Fruit fly (Drosophila melanogaster) whole organism, embryonic: ENCODE measurements around the gene TwdlE.

Source experiments
- BEAF-32 ChIP-seq: fragments of 200-800 bp; sonication (Bioruptor generic); optimal IDR thresholded peaks from 3 replicates; lab custom pipeline; 2017; ENCODE audit warnings: missing biosample characterization, missing genetic modification characterization, mild to moderate bottlenecking, moderate library complexity, missing genetic modification reagents
- CG10147 ChIP-seq: fragments of 200-800 bp; sonication (Bioruptor generic); optimal IDR thresholded peaks from 2 replicates; lab custom pipeline; 2019; ENCODE audit warnings: missing biosample characterization, mild to moderate bottlenecking, missing genetic modification characterization, moderate library complexity
- CG12299 ChIP-seq: fragments of 200-800 bp; sonication (Bioruptor generic); optimal IDR thresholded peaks from 2 replicates; lab custom pipeline; 2018; ENCODE audit warnings: missing biosample characterization, mild to moderate bottlenecking, missing genetic modification characterization
- CG13296 ChIP-seq: fragments of 200-800 bp; sonication (Bioruptor generic); optimal IDR thresholded peaks from 3 replicates; lab custom pipeline; 2018; ENCODE audit warnings: missing biosample characterization, mild to moderate bottlenecking, missing genetic modification characterization
- CG14710 ChIP-seq: fragments of 200-800 bp; sonication (Bioruptor generic); optimal IDR thresholded peaks from 3 replicates; lab custom pipeline; 2019; ENCODE audit warnings: missing biosample characterization, mild to moderate bottlenecking, missing genetic modification characterization, moderate library complexity
- CG1647 ChIP-seq: fragments of 200-800 bp; sonication (Bioruptor generic); optimal IDR thresholded peaks from 3 replicates; lab custom pipeline; 2016; ENCODE audit warnings: missing biosample characterization, missing genetic modification characterization
- CG16779 ChIP-seq: fragments of 200-800 bp; sonication (Bioruptor generic); IDR thresholded peaks from 2 replicates; pipeline ENCODE4 v1.3.6; 2022; ENCODE audit warnings: missing biosample characterization, missing genetic modification characterization
- CG18262 ChIP-seq: fragments of 200-800 bp; optimal IDR thresholded peaks from 3 replicates; lab custom pipeline; 2019; ENCODE audit warnings: missing biosample characterization, mild to moderate bottlenecking, missing genetic modification characterization, moderate library complexity
- CG2199 ChIP-seq: fragments of 200-800 bp; sonication (Bioruptor generic); IDR thresholded peaks from 3 replicates; pipeline ENCODE4 v1.3.6; 2022; ENCODE audit warnings: missing biosample characterization, missing genetic modification characterization
- CG2875 ChIP-seq: fragments of 200-800 bp; sonication (Bioruptor generic); optimal IDR thresholded peaks from 2 replicates; lab custom pipeline; 2017; ENCODE audit warnings: missing biosample characterization, mild to moderate bottlenecking, missing genetic modification characterization, missing genetic modification reagents
- CG31388 ChIP-seq: fragments of 200-800 bp; sonication (Bioruptor generic); optimal IDR thresholded peaks from 2 replicates; lab custom pipeline; 2016; ENCODE audit warnings: missing biosample characterization, missing genetic modification characterization
- CG31441 ChIP-seq: fragments of 200-800 bp; sonication (Bioruptor generic); IDR thresholded peaks from 2 replicates; pipeline ENCODE4 v1.3.6; 2022; ENCODE audit warnings: missing biosample characterization, missing genetic modification characterization
- CG4404 ChIP-seq: fragments of 200-800 bp; sonication (Bioruptor generic); IDR thresholded peaks from 2 replicates; pipeline ENCODE4 v1.3.6; 2022; ENCODE audit warnings: missing biosample characterization, missing genetic modification characterization
- CG6689 ChIP-seq: fragments of 200-800 bp; sonication (Bioruptor generic); IDR thresholded peaks from 2 replicates; pipeline ENCODE4 v1.3.6; 2022; ENCODE audit warnings: missing biosample characterization, missing genetic modification characterization
- CG6813 ChIP-seq: fragments of 200-800 bp; sonication (Bioruptor generic); optimal IDR thresholded peaks from 2 replicates; lab custom pipeline; 2017; ENCODE audit warnings: missing biosample characterization, missing genetic modification characterization, mild to moderate bottlenecking, moderate library complexity, missing genetic modification reagents
- CG7556 ChIP-seq: fragments of 200-800 bp; sonication (Bioruptor generic); optimal IDR thresholded peaks from 2 replicates; lab custom pipeline; 2017; ENCODE audit warnings: missing biosample characterization, mild to moderate bottlenecking, missing genetic modification characterization
- CG7839 ChIP-seq: fragments of 200-800 bp; sonication (Bioruptor generic); optimal IDR thresholded peaks from 3 replicates; lab custom pipeline; 2018; ENCODE audit warnings: missing biosample characterization, mild to moderate bottlenecking, missing genetic modification characterization, moderate library complexity
- CG7987 ChIP-seq: fragments of 200-800 bp; sonication (Bioruptor generic); optimal IDR thresholded peaks from 2 replicates; lab custom pipeline; 2018; ENCODE audit warnings: missing biosample characterization, mild to moderate bottlenecking, missing genetic modification characterization, moderate library complexity
- CG8089 ChIP-seq: fragments of 200-800 bp; sonication (Bioruptor generic); optimal IDR thresholded peaks from 3 replicates; lab custom pipeline; 2016; ENCODE audit warnings: missing biosample characterization, missing genetic modification characterization
- CG8478 ChIP-seq: fragments of >200 bp; optimal IDR thresholded peaks from 2 replicates; lab custom pipeline; 2018
- CG9437 ChIP-seq: fragments of 200-800 bp; sonication (Bioruptor generic); optimal IDR thresholded peaks from 2 replicates; lab custom pipeline; 2018; ENCODE audit warnings: missing biosample characterization, mild to moderate bottlenecking, missing genetic modification characterization
- CHES-1-like ChIP-seq: fragments of 200-800 bp; sonication (Bioruptor generic); optimal IDR thresholded peaks from 2 replicates; lab custom pipeline; 2016; ENCODE audit warnings: missing biosample characterization, missing genetic modification characterization
- Camta ChIP-seq: fragments of 200-800 bp; sonication (Bioruptor generic); optimal IDR thresholded peaks from 2 replicates; lab custom pipeline; 2016; ENCODE audit warnings: missing biosample characterization, missing genetic modification characterization
- Doc3 ChIP-seq: fragments of 200-800 bp; sonication (Bioruptor generic); IDR thresholded peaks from 3 replicates; pipeline ENCODE4 v1.3.6; 2022; ENCODE audit warnings: missing biosample characterization, missing genetic modification characterization; ENCODE audit not compliant: partially characterized antibody
- Ets65A ChIP-seq: fragments of 200-800 bp; sonication (Bioruptor generic); peaks from one replicate; lab custom pipeline; 2016; ENCODE audit warnings: missing biosample characterization, missing genetic modification characterization
- Gug ChIP-seq: fragments of 200-800 bp; sonication (Bioruptor generic); IDR thresholded peaks from 4 replicates; pipeline ENCODE4 v1.3.6; 2022; ENCODE audit warnings: missing biosample characterization, missing genetic modification characterization
- Lpt ChIP-seq: fragments of >200 bp; optimal IDR thresholded peaks from 2 replicates; lab custom pipeline; 2018; ENCODE audit warnings: missing biosample characterization, missing genetic modification characterization
- MBD-R2 ChIP-seq: fragments of 200-800 bp; sonication (Bioruptor generic); IDR thresholded peaks from 2 replicates; pipeline ENCODE4 v1.3.6; 2022; ENCODE audit warnings: missing biosample characterization, missing genetic modification characterization
- Xbp1 ChIP-seq: fragments of 200-800 bp; sonication (Bioruptor generic); optimal IDR thresholded peaks from 3 replicates; lab custom pipeline; 2016; ENCODE audit warnings: missing biosample characterization, mild to moderate bottlenecking, missing genetic modification characterization
- ac ChIP-seq: fragments of 200-800 bp; sonication (Bioruptor generic); optimal IDR thresholded peaks from 3 replicates; lab custom pipeline; 2017; ENCODE audit warnings: missing biosample characterization, mild to moderate bottlenecking, missing genetic modification characterization
- ara ChIP-seq: fragments of 200-800 bp; sonication (Bioruptor generic); IDR thresholded peaks from 2 replicates; pipeline ENCODE4 v1.3.6; 2022; ENCODE audit warnings: missing biosample characterization, missing genetic modification characterization
- br ChIP-seq: fragments of >200 bp; optimal IDR thresholded peaks from 2 replicates; lab custom pipeline; 2017
- chm ChIP-seq: fragments of 200-800 bp; sonication (Bioruptor generic); IDR thresholded peaks from 2 replicates; pipeline ENCODE4 v1.3.6; 2022; ENCODE audit warnings: missing biosample characterization, missing genetic modification characterization
- da ChIP-seq: fragments of 200-800 bp; sonication (Bioruptor generic); optimal IDR thresholded peaks from 2 replicates; lab custom pipeline; 2016; ENCODE audit warnings: missing biosample characterization, missing genetic modification characterization
- en ChIP-seq: fragments of 200-800 bp; sonication (Bioruptor generic); optimal IDR thresholded peaks from 2 replicates; lab custom pipeline; 2016; ENCODE audit warnings: missing biosample characterization, missing genetic modification characterization
- fd102C ChIP-seq: fragments of 200-800 bp; sonication (Bioruptor generic); optimal IDR thresholded peaks from 2 replicates; lab custom pipeline; 2018; ENCODE audit warnings: missing biosample characterization, mild to moderate bottlenecking, missing genetic modification characterization, moderate library complexity
- ken ChIP-seq: fragments of 200-800 bp; sonication (Bioruptor generic); IDR thresholded peaks from 3 replicates; pipeline ENCODE4 v1.3.6; 2022; ENCODE audit warnings: missing biosample characterization, missing genetic modification characterization
- nau ChIP-seq: fragments of 200-800 bp; sonication (Bioruptor generic); optimal IDR thresholded peaks from 3 replicates; lab custom pipeline; 2017; ENCODE audit warnings: missing biosample characterization, mild to moderate bottlenecking, missing genetic modification characterization, missing genetic modification reagents
- odd ChIP-seq: fragments of 200-800 bp; sonication (Bioruptor generic); optimal IDR thresholded peaks from 2 replicates; lab custom pipeline; 2017; ENCODE audit warnings: missing biosample characterization, mild to moderate bottlenecking, missing genetic modification characterization
- org-1 ChIP-seq: fragments of 200-800 bp; sonication (Bioruptor generic); optimal IDR thresholded peaks from 2 replicates; lab custom pipeline; 2017; ENCODE audit warnings: missing biosample characterization, missing genetic modification characterization
- rib ChIP-seq: fragments of 200-800 bp; sonication (Bioruptor generic); IDR thresholded peaks from 2 replicates; pipeline ENCODE4 v1.3.6; 2022; ENCODE audit warnings: missing biosample characterization, missing genetic modification characterization
- sens ChIP-seq: fragments of 200-800 bp; sonication (Bioruptor generic); peaks from one replicate; lab custom pipeline; 2016; ENCODE audit warnings: missing biosample characterization, missing genetic modification characterization
- seq ChIP-seq: fragments of 200-800 bp; sonication (Bioruptor generic); IDR thresholded peaks from 2 replicates; pipeline ENCODE4 v1.3.6; 2022; ENCODE audit warnings: missing biosample characterization, missing genetic modification characterization
- slp2 ChIP-seq: fragments of 200-800 bp; sonication (Bioruptor generic); optimal IDR thresholded peaks from 2 replicates; lab custom pipeline; 2016; ENCODE audit warnings: missing biosample characterization, missing genetic modification characterization
- sna ChIP-seq: fragments of 200-800 bp; sonication (Bioruptor generic); IDR thresholded peaks from 2 replicates; pipeline ENCODE4 v1.3.6; 2022; ENCODE audit warnings: missing biosample characterization, missing genetic modification characterization; ENCODE audit not compliant: partially characterized antibody
- so ChIP-seq: fragments of 200-800 bp; sonication (Bioruptor generic); IDR thresholded peaks from 3 replicates; pipeline ENCODE4 v1.3.6; 2022; ENCODE audit warnings: missing biosample characterization, missing genetic modification characterization
- tna ChIP-seq: fragments of 200-800 bp; sonication (Bioruptor generic); IDR thresholded peaks from 2 replicates; pipeline ENCODE4 v1.3.6; 2022; ENCODE audit warnings: missing biosample characterization, missing genetic modification characterization; ENCODE audit not compliant: partially characterized antibody
- ttk ChIP-seq: fragments of 200-800 bp; sonication (Bioruptor generic); IDR thresholded peaks from 2 replicates; pipeline ENCODE4 v2.1.2; 2022; ENCODE audit warnings: missing biosample characterization, missing genetic modification characterization
- twi ChIP-seq: fragments of 200-800 bp; optimal IDR thresholded peaks from 2 replicates; lab custom pipeline; 2019; ENCODE audit warnings: missing biosample characterization, mild to moderate bottlenecking, missing genetic modification characterization, moderate library complexity
- unc-4 ChIP-seq: fragments of 200-800 bp; sonication (Bioruptor generic); IDR thresholded peaks from 2 replicates; pipeline ENCODE4 v1.3.6; 2022; ENCODE audit warnings: missing biosample characterization, missing genetic modification characterization; ENCODE audit not compliant: partially characterized antibody
- unpg ChIP-seq: fragments of 200-800 bp; sonication (Bioruptor generic); optimal IDR thresholded peaks from 3 replicates; lab custom pipeline; 2018; ENCODE audit warnings: missing biosample characterization, mild to moderate bottlenecking, missing genetic modification characterization, moderate library complexity
- zen ChIP-seq: fragments of 200-800 bp; sonication (Bioruptor generic); optimal IDR thresholded peaks from 3 replicates; lab custom pipeline; 2018; ENCODE audit warnings: missing biosample characterization, mild to moderate bottlenecking, missing genetic modification characterization, moderate library complexity

Gene TwdlE

dm6 chr2L:7828231-7828630 lies 32.4 kb downstream of the TwdlE start (continued):
- TF ChIP-seq CG7839 (tag; lab: Kevin White, UChicago), result no peak
- no peak for TF ChIP-seq so (GFP tag; lab: Robert Waterston, UW)
- TF ChIP-seq org-1 (GFP tag; lab: Kevin White, UChicago), result no peak
- peak; percentile 7 for TF ChIP-seq Camta
- no peak for TF ChIP-seq Ets65A (GFP tag; lab: Kevin White, UChicago)
- no peak for TF ChIP-seq CG16779 (GFP tag; lab: Robert Waterston, UW)
- peak; percentile 99 for TF ChIP-seq CG8478 (lab: Kevin White, UChicago)
- no peak for TF ChIP-seq nau
- TF ChIP-seq CG10147 (GFP tag; lab: Kevin White, UChicago), result no peak
- no peak for TF ChIP-seq unpg
- TF ChIP-seq ara (GFP tag; lab: Robert Waterston, UW), result peak; percentile 61
- no peak for TF ChIP-seq ken
- TF ChIP-seq CG31441 (GFP tag; lab: Robert Waterston, UW), result no peak
- TF ChIP-seq CG9437 (GFP tag; lab: Kevin White, UChicago), result no peak
- no peak for TF ChIP-seq fd102C (GFP tag; lab: Kevin White, UChicago)
- TF ChIP-seq CG31388, result no peak
- no peak for TF ChIP-seq CG12299 (tag; lab: Kevin White, UChicago)
- no peak for TF ChIP-seq CG7987 (GFP tag; lab: Kevin White, UChicago)
- TF ChIP-seq CHES-1-like (GFP tag; lab: Kevin White, UChicago), result no peak
- no peak for TF ChIP-seq CG2875 (GFP tag; lab: Kevin White, UChicago)
- TF ChIP-seq sens (GFP tag; lab: Kevin White, UChicago), result peak; percentile 78
- peak; percentile 55; the same call in 1 of the 2 replicates for TF ChIP-seq tna (GFP tag; lab: Robert Waterston, UW)
- TF ChIP-seq CG1647 (GFP tag; lab: Kevin White, UChicago), result no peak
- no peak for TF ChIP-seq Lpt (GFP tag; lab: Kevin White, UChicago)
- TF ChIP-seq sna (GFP tag; lab: Robert Waterston, UW), result no peak
- no peak for TF ChIP-seq en (GFP tag; lab: Kevin White, UChicago)
- TF ChIP-seq chm (GFP tag; lab: Robert Waterston, UW), result peak; percentile 59; the same call in 1 of the 2 replicates
- peak; percentile 19 for TF ChIP-seq CG6813
- TF ChIP-seq da (GFP tag; lab: Kevin White, UChicago), result no peak
- no peak for TF ChIP-seq Doc3
- TF ChIP-seq zen (tag; lab: Kevin White, UChicago), result peak; percentile 56
- no peak for TF ChIP-seq CG4404 (GFP tag; lab: Robert Waterston, UW)
- peak; percentile 93 for TF ChIP-seq rib (GFP tag; lab: Robert Waterston, UW)
- peak; percentile 13; the same call in 1 of the 2 replicates for TF ChIP-seq CG6689 (GFP tag; lab: Robert Waterston, UW)
- TF ChIP-seq MBD-R2 (GFP tag; lab: Robert Waterston, UW), result peak; percentile 30; the same call in 1 of the 2 replicates
- TF ChIP-seq CG18262 (tag; lab: Kevin White, UChicago), result peak; percentile 8
- no peak for TF ChIP-seq Gug
- TF ChIP-seq slp2, result no peak
- no peak for TF ChIP-seq CG14710 (tag; lab: Kevin White, UChicago)
- no peak for TF ChIP-seq odd (GFP tag; lab: Kevin White, UChicago)
- TF ChIP-seq Xbp1 (GFP tag; lab: Kevin White, UChicago), result peak; percentile 13
- no peak for TF ChIP-seq BEAF-32
- no peak for TF ChIP-seq CG8089 (GFP tag; lab: Kevin White, UChicago)
- no peak for TF ChIP-seq unc-4 (GFP tag; lab: Robert Waterston, UW)
- no peak for TF ChIP-seq ac (GFP tag; lab: Kevin White, UChicago)
- TF ChIP-seq CG13296 (GFP tag; lab: Kevin White, UChicago), result no peak
- 0 out of 2 replicates have a peak, but pooled peaks have one; percentile 6 for TF ChIP-seq ttk (GFP tag; lab: Robert Waterston, UW)
- TF ChIP-seq CG2199 (GFP tag; lab: Robert Waterston, UW), result 0 out of 3 replicates have a peak, but pooled peaks have one; percentile 43
- TF ChIP-seq br, result no peak
- no peak for TF ChIP-seq seq (GFP tag; lab: Robert Waterston, UW)
- TF ChIP-seq CG7556, result no peak
- peak; percentile 53 for TF ChIP-seq twi (tag; lab: Kevin White, UChicago)
